Fruit fly (Drosophila melanogaster): ENCODE results near the gene CG44037.

DNA sequence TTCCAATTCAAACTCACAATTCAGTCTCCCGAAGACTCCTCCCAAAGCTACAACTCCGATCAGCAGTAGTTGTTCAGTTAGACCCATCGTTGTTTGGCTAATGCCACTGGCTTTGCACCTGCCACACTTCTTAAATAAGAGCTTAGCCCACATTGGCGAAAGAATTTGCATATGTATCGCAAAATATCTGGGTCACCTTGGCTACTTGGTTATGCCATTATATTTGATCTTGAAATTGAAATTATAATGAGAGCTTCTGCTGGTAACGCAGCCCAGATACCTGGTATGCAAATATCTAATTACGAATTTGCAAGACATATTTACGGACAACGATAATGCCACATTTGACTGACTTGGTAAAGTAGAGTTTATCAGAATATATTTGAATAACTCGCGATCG, 33.6 kb upstream of the CG44037 start, which contains the start of gene CG17404:
- TF ChIP-seq D1 (tag; optimal IDR thresholded peaks at IDR 0.05) (no peak), CG10348 (GFP tag; IDR thresholded peaks at IDR 0.05) (no peak), CG4496 (GFP tag; IDR thresholded peaks at IDR 0.05) (no peak), CG15710 (tag; optimal IDR thresholded peaks at IDR 0.05) (no peak)
